Fruit fly (Drosophila melanogaster): ENCODE measurements around the gene CG12093.

CG12093 gene

DNA sequence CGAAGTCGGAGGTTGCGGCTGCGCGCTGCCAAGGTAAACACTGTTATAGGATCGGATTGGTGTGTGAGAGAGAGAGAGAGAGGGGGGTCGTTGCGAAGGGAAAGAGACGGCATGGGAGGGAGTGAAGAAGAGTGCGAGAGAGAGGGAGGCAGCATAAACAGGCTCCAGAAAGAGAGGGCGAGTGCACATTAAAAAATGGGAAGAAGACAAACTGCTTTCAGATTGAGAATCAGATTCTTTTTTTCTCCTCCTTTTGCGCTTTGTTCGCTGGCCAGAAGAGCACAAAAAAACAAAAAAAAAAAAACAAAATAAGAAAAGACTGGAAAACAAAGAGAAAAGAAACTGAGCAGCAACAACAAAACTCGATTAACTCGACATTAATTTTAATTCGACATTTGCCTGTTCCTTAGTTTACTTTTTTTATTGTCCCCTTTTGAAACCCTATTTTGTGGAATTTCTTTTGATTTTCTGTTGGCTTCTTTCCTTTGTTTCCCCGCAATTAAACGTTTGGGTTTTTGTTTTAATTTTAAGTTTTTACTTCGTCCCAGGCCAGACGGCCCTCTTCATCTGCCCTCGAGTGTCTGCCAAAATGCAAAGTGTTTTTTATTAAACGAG, 34.6 kb upstream of the CG12093 start (continued):
- no peak for TF ChIP-seq CG8290 (GFP tag; optimal IDR thresholded peaks at IDR 0.05)
- TF ChIP-seq CG8290 (tag; optimal IDR thresholded peaks at IDR 0.05) = peak in 1 of 2 experiments; percentile 16
- no peak for TF ChIP-seq CG1024 (GFP tag; IDR thresholded peaks at IDR 0.05)
- TF ChIP-seq p53 (GFP tag; optimal IDR thresholded peaks at IDR 0.05) = no peak
- no peak for TF ChIP-seq slp2 (GFP tag; optimal IDR thresholded peaks at IDR 0.05)
- TF ChIP-seq Oli (tag; optimal IDR thresholded peaks at IDR 0.05) = no peak
- TF ChIP-seq CG5245 (GFP tag; optimal IDR thresholded peaks at IDR 0.05) = no peak
- TF ChIP-seq CG12219 (GFP tag; optimal IDR thresholded peaks at IDR 0.05) = no peak
- TF ChIP-seq lab (GFP tag; optimal IDR thresholded peaks at IDR 0.05) = no peak
- no peak for TF ChIP-seq CTCF (GFP tag; optimal IDR thresholded peaks at IDR 0.05)
- TF ChIP-seq CG11504 (tag; optimal IDR thresholded peaks at IDR 0.05) = peak; percentile 15
- no peak for TF ChIP-seq CG4730 (GFP tag; IDR thresholded peaks at IDR 0.05)
- peak; percentile 28 to 68 for TF ChIP-seq bsh (GFP tag; optimal IDR thresholded peaks at IDR 0.05)
- TF ChIP-seq CG6683 (GFP tag; optimal IDR thresholded peaks at IDR 0.05) = no peak
- no peak for TF ChIP-seq CG42726 (GFP tag; IDR thresholded peaks at IDR 0.05; ENCODE audit: partially characterized antibody)
- TF ChIP-seq CG2875 (GFP tag; optimal IDR thresholded peaks at IDR 0.05) = no peak
- no peak for TF ChIP-seq bcd (GFP tag; optimal IDR thresholded peaks at IDR 0.05)
- TF ChIP-seq gce (GFP tag; IDR thresholded peaks at IDR 0.05) = no peak
- TF ChIP-seq emc (GFP tag; optimal IDR thresholded peaks at IDR 0.05) = no peak
- no peak for TF ChIP-seq Max (GFP tag; optimal IDR thresholded peaks at IDR 0.05)
- peak; percentile 31 for TF ChIP-seq Drgx (GFP tag; IDR thresholded peaks at IDR 0.05)
- no peak for TF ChIP-seq caup (GFP tag; optimal IDR thresholded peaks at IDR 0.05; ENCODE audit: severe bottlenecking)
- no peak for TF ChIP-seq CG6791 (GFP tag; IDR thresholded peaks at IDR 0.05; ENCODE audit: partially characterized antibody)
- TF ChIP-seq CG2199 (GFP tag; IDR thresholded peaks at IDR 0.05) = peak; percentile 48; the same call in 1 of the 3 replicates
- 0 out of 3 replicates have a peak, but pooled peaks have one; percentile 7 for TF ChIP-seq CG11695 (GFP tag; IDR thresholded peaks at IDR 0.05)
- no peak for TF ChIP-seq eyg (GFP tag; optimal IDR thresholded peaks at IDR 0.05)
- no peak for TF ChIP-seq ato (GFP tag; IDR thresholded peaks at IDR 0.05; ENCODE audit: partially characterized antibody)
- TF ChIP-seq hth (optimal IDR thresholded peaks at IDR 0.05) = no peak
- no peak for TF ChIP-seq Lhr (GFP tag; optimal IDR thresholded peaks at IDR 0.05)
- TF ChIP-seq Xbp1 (GFP tag; optimal IDR thresholded peaks at IDR 0.05) = no peak
- TF ChIP-seq CrebB (tag; optimal IDR thresholded peaks at IDR 0.05) = no peak
- peak; percentile 36 to 37 for TF ChIP-seq Trl (optimal IDR thresholded peaks at IDR 0.05)
- no peak for TF ChIP-seq Trl (GFP tag; optimal IDR thresholded peaks at IDR 0.05)
- no peak for TF ChIP-seq ham (GFP tag; IDR thresholded peaks at IDR 0.05)
- TF ChIP-seq CG3838 (GFP tag; optimal IDR thresholded peaks at IDR 0.05) = no peak
- no peak for TF ChIP-seq hbn (GFP tag; IDR thresholded peaks at IDR 0.05; ENCODE audit: partially characterized antibody)
- TF ChIP-seq nom (GFP tag; optimal IDR thresholded peaks at IDR 0.05) = peak; percentile 93
- peak; percentile 2 for TF ChIP-seq CG30403 (GFP tag; optimal IDR thresholded peaks at IDR 0.05)
- TF ChIP-seq Nf-YC (tag; optimal IDR thresholded peaks at IDR 0.05) = no peak
- TF ChIP-seq CG4282 (GFP tag; optimal IDR thresholded peaks at IDR 0.05) = no peak
- no peak for TF ChIP-seq stwl (tag; optimal IDR thresholded peaks at IDR 0.05)
- TF ChIP-seq al (GFP tag; IDR thresholded peaks at IDR 0.05) = no peak
- no peak for TF ChIP-seq nerfin-1 (tag; optimal IDR thresholded peaks at IDR 0.05)
- no peak for TF ChIP-seq Ptx1 (GFP tag; IDR thresholded peaks at IDR 0.05)
- TF ChIP-seq CkIIα-i1 (GFP tag; IDR thresholded peaks at IDR 0.05) = no peak
- TF ChIP-seq ewg (GFP tag; optimal IDR thresholded peaks at IDR 0.05) = peak; percentile 3
- no peak for TF ChIP-seq CG12942 (GFP tag; optimal IDR thresholded peaks at IDR 0.05)
- no peak for TF ChIP-seq CG31365 (tag; optimal IDR thresholded peaks at IDR 0.05)
- TF ChIP-seq CG9727 (GFP tag; optimal IDR thresholded peaks at IDR 0.05) = no peak
- TF ChIP-seq chm (GFP tag; IDR thresholded peaks at IDR 0.05) = no peak
- no peak for TF ChIP-seq CG6689 (GFP tag; IDR thresholded peaks at IDR 0.05)
- no peak for TF ChIP-seq CG11723 (GFP tag; optimal IDR thresholded peaks at IDR 0.05)
